Worm (Caenorhabditis elegans) whole organism, mixed stage, embryonic: ENCODE measurements around the gene C45H4.21.

Source experiments
- lin-13 ChIP-seq: fragments of 150-350 bp; optimal IDR thresholded peaks from 2 replicates; lab custom pipeline; 2014; ENCODE audit warnings: missing biosample characterization, missing genetic modification characterization
- mep-1 ChIP-seq: fragments of 150-350 bp; optimal IDR thresholded peaks from 2 replicates; lab custom pipeline; 2017; ENCODE audit warnings: missing biosample characterization, missing genetic modification reagents, missing genetic modification characterization, inconsistent platforms
- nhr-12 ChIP-seq: fragments of 150-350 bp; optimal IDR thresholded peaks from 2 replicates; lab custom pipeline; 2014; ENCODE audit warnings: missing biosample characterization, missing genetic modification characterization
- sem-2 ChIP-seq: fragments of 200-800 bp; sonication (Bioruptor generic); optimal IDR thresholded peaks from 2 replicates; lab custom pipeline; 2018; ENCODE audit warnings: mild to moderate bottlenecking, missing genetic modification characterization, missing compliant biosample characterization
- unc-62 ChIP-seq: fragments of 150-350 bp; optimal IDR thresholded peaks from 2 replicates; lab custom pipeline; 2014; ENCODE audit warnings: missing biosample characterization, missing genetic modification reagents, missing genetic modification characterization
- zip-8 ChIP-seq: fragments of 150-350 bp; optimal IDR thresholded peaks from 2 replicates; lab custom pipeline; 2014; ENCODE audit warnings: missing biosample characterization, missing genetic modification characterization
- ztf-11 ChIP-seq: fragments of 150-350 bp; optimal IDR thresholded peaks from 2 replicates; lab custom pipeline; 2014; ENCODE audit warnings: missing biosample characterization, missing genetic modification characterization

DNA sequence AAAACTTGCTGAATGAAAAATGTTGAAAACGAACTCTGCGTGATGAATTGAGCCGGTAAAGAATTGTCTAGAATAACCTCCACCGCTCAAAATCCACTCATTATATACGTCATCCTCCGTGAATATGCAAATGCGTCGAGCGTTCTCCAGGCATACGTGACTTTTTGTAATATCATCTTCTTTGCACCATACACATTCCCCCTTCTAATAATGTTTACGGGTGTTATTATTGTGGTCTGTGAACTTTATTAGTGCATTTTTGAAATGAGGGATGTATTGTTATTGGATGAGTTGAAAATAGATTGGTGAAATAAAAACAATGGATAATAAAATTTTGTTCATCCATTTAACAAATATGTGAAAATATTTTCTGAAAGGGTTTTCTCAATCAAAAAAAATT lies 9.4 kb downstream of the C45H4.21 start, which contains the start of gene F22F7.7:
- TF ChIP-seq nhr-12 (tag; lab: Kevin White, UChicago): no peak
- TF ChIP-seq ztf-11 (tag; lab: Kevin White, UChicago): no peak
- no peak for TF ChIP-seq zip-8
- TF ChIP-seq unc-62: no peak
- TF ChIP-seq lin-13 (tag; lab: Kevin White, UChicago): no peak
- TF ChIP-seq sem-2 (GFP tag; lab: Kevin White, UChicago): no peak
- no peak for TF ChIP-seq mep-1
